Worm (Caenorhabditis elegans): Measurements from ENCODE around the gene ctf-4.

The ctf-4 gene

ce11 chrV:10949511-10949910, 15.8 kb downstream of the ctf-4 start, which contains the start of gene col-153:
Gene col-153 (plus strand): TSS chrV:10949811.
- no peak for TF ChIP-seq duxl-1 (tag; optimal IDR thresholded peaks at IDR 0.05; ENCODE audit: poor library complexity)
- TF ChIP-seq hlh-30 (tag; optimal IDR thresholded peaks at IDR 0.05; ENCODE audit: insufficient read depth), result no peak
- TF ChIP-seq rbr-2 (tag; optimal IDR thresholded peaks at IDR 0.05), result no peak
- no peak for TF ChIP-seq tag-97 (GFP tag; IDR thresholded peaks at IDR 0.05)
- TF ChIP-seq zfp-3 (GFP tag; conservative IDR thresholded peaks at IDR 0.05), result no peak
- TF ChIP-seq F26F4.8 (GFP tag; conservative IDR thresholded peaks at IDR 0.05), result no peak
- no peak for TF ChIP-seq fkh-10 (GFP tag; optimal IDR thresholded peaks at IDR 0.05)
- TF ChIP-seq egl-27 (tag; optimal IDR thresholded peaks at IDR 0.05), result no peak
- TF ChIP-seq ceh-28 (tag; optimal IDR thresholded peaks at IDR 0.05), result no peak
- no peak for TF ChIP-seq aha-1 (tag)
- no peak for TF ChIP-seq lir-3 (tag; optimal IDR thresholded peaks at IDR 0.05)

ce11 chrV:10947930-10948329, 17.4 kb downstream of the ctf-4 start, which contains the start of gene F17C11.2:
Gene F17C11.2 (plus strand): TSS chrV:10948230.
- TF ChIP-seq zip-2 (tag; optimal IDR thresholded peaks at IDR 0.05) (no peak), nhr-42 (GFP tag; IDR thresholded peaks at IDR 0.05) (no peak), aha-1 (tag) (peak; percentile 38), tra-1 (GFP tag; IDR thresholded peaks at IDR 0.05) (no peak)

ce11 chrV:10947210-10947609, 18.1 kb downstream of the ctf-4 start:
- TF ChIP-seq gei-8 (GFP tag; optimal IDR thresholded peaks at IDR 0.05), result no peak
- TF ChIP-seq F10B5.3 (tag; optimal IDR thresholded peaks at IDR 0.05), result no peak
- TF ChIP-seq ZK337.2 (GFP tag; IDR thresholded peaks at IDR 0.05), result no peak
- TF ChIP-seq dve-1 (tag; optimal IDR thresholded peaks at IDR 0.05; ENCODE audit: insufficient read depth), result no peak
- TF ChIP-seq spr-1 (tag; optimal IDR thresholded peaks at IDR 0.05), result no peak
- TF ChIP-seq Y48G9A.11 (GFP tag; IDR thresholded peaks at IDR 0.05), result no peak
- no peak for TF ChIP-seq nhr-25 (tag; optimal IDR thresholded peaks at IDR 0.05; ENCODE audit: borderline replicate concordance, insufficient read depth)
- TF ChIP-seq duxl-1 (tag; optimal IDR thresholded peaks at IDR 0.05; ENCODE audit: poor library complexity), result no peak
- no peak for TF ChIP-seq skn-1 (tag; optimal IDR thresholded peaks at IDR 0.05)
- no peak for TF ChIP-seq spr-3 (GFP tag; optimal IDR thresholded peaks at IDR 0.05)
- TF ChIP-seq F37D6.2 (tag; optimal IDR thresholded peaks at IDR 0.05), result no peak
- no peak for TF ChIP-seq nhr-11 (tag; optimal IDR thresholded peaks at IDR 0.05)
- no peak for TF ChIP-seq aly-2 (tag; optimal IDR thresholded peaks at IDR 0.05)
- no peak for TF ChIP-seq egl-27 (tag; optimal IDR thresholded peaks at IDR 0.05)

- TF ChIP-seq ZK337.2 (GFP tag; IDR thresholded peaks at IDR 0.05), result no peak
- TF ChIP-seq mdt-29 (GFP tag; IDR thresholded peaks at IDR 0.05), result no peak
- no peak for TF ChIP-seq ztf-11 (tag; optimal IDR thresholded peaks at IDR 0.05)
- no peak for TF ChIP-seq R02D3.7 (tag; optimal IDR thresholded peaks at IDR 0.05)
- no peak for TF ChIP-seq ceh-44 (GFP tag; IDR thresholded peaks at IDR 0.05)
- TF ChIP-seq F44E2.7 (GFP tag; IDR thresholded peaks at IDR 0.05), result no peak
- TF ChIP-seq sdz-12 (GFP tag; optimal IDR thresholded peaks at IDR 0.05), result no peak
- TF ChIP-seq ceh-62 (tag; optimal IDR thresholded peaks at IDR 0.05), result no peak
- TF ChIP-seq daf-12 (tag; optimal IDR thresholded peaks at IDR 0.05), result no peak
- no peak for TF ChIP-seq daf-16 (GFP tag; optimal IDR thresholded peaks at IDR 0.05)
- TF ChIP-seq daf-16 (tag; optimal IDR thresholded peaks at IDR 0.05), result no peak
- no peak for TF ChIP-seq ceh-32 (tag; optimal IDR thresholded peaks at IDR 0.05; ENCODE audit: poor library complexity)
- no peak for TF ChIP-seq ceh-28 (tag; optimal IDR thresholded peaks at IDR 0.05)
- peak; percentile 32 for TF ChIP-seq ces-1 (GFP tag; optimal IDR thresholded peaks at IDR 0.05)
- no peak for TF ChIP-seq nhr-48 (tag; optimal IDR thresholded peaks at IDR 0.05)
- no peak for TF ChIP-seq ama-1 (optimal IDR thresholded peaks at IDR 0.05)
- TF ChIP-seq lsy-2 (tag; optimal IDR thresholded peaks at IDR 0.05), result peak in 1 of 2 experiments; percentile 9
- no peak for TF ChIP-seq D1046.2 (GFP tag; IDR thresholded peaks at IDR 0.05)
- TF ChIP-seq skn-1 (tag; optimal IDR thresholded peaks at IDR 0.05), result no peak
- TF ChIP-seq unc-39 (tag; optimal IDR thresholded peaks at IDR 0.05), result no peak
- no peak for TF ChIP-seq Y48G9A.11 (GFP tag; IDR thresholded peaks at IDR 0.05)
- no peak for TF ChIP-seq unc-62 (GFP tag; optimal IDR thresholded peaks at IDR 0.05 in 1 of 2)
- no peak for TF ChIP-seq unc-62 (tag; optimal IDR thresholded peaks at IDR 0.05)
- no peak for TF ChIP-seq nhr-237 (tag; optimal IDR thresholded peaks at IDR 0.05)
- no peak for TF ChIP-seq nhr-111 (GFP tag; optimal IDR thresholded peaks at IDR 0.05)
- TF ChIP-seq snpc-1.2 (GFP tag; IDR thresholded peaks at IDR 0.05), result no peak
- peak; percentile 70 for TF ChIP-seq fkh-10 (GFP tag; optimal IDR thresholded peaks at IDR 0.05)
Observed at ce11 chrV:10944903-10945302, 20.4 kb downstream of the ctf-4 start.

Data from whole organism, L4 larva.